Fruit fly (Drosophila melanogaster): Measurements from ENCODE around the gene CG42752.

CG42752 gene

dm6 chr2L:18702721-18703488 lies 37.0 kb downstream of the CG42752 start, which contains the start of the genes CG10376 and CG10343 (continued):
- TF ChIP-seq twi (tag; optimal IDR thresholded peaks at IDR 0.05) (peak; percentile 90), Ssrp (tag; optimal IDR thresholded peaks at IDR 0.05) (peak; percentile 95), Dll (GFP tag; IDR thresholded peaks at IDR 0.05; ENCODE audit: partially characterized antibody) (0 out of 4 replicates have a peak, but pooled peaks have one; percentile 40), bbx (GFP tag; IDR thresholded peaks at IDR 0.05; ENCODE audit: partially characterized antibody) (peak; percentile 84), CG11723 (GFP tag; optimal IDR thresholded peaks at IDR 0.05) (peak; percentile 83), CG3065 (GFP tag; optimal IDR thresholded peaks at IDR 0.05) (peak; percentile 65), CG7556 (GFP tag; optimal IDR thresholded peaks at IDR 0.05) (peak; percentile 85), pita (GFP tag; optimal IDR thresholded peaks at IDR 0.05) (no peak), Sox102F (GFP tag; optimal IDR thresholded peaks at IDR 0.05) (peak; percentile 91), CG15011 (GFP tag; optimal IDR thresholded peaks at IDR 0.05) (no peak), Trl (optimal IDR thresholded peaks at IDR 0.05) (no peak), Trl (GFP tag; optimal IDR thresholded peaks at IDR 0.05) (peak; percentile 48), so (GFP tag; IDR thresholded peaks at IDR 0.05) (peak; percentile 62; the same call in 1 of the 3 replicates), CG1792 (GFP tag; optimal IDR thresholded peaks at IDR 0.05) (peak; percentile 33), CG18262 (tag; optimal IDR thresholded peaks at IDR 0.05) (peak; percentile 93), gce (GFP tag; IDR thresholded peaks at IDR 0.05) (no peak), Deaf1 (tag; optimal IDR thresholded peaks at IDR 0.05) (peak; percentile 65), E2f2 (GFP tag; IDR thresholded peaks at IDR 0.05) (peak; percentile 45; the same call in 1 of the 2 replicates), Dbx (GFP tag; IDR thresholded peaks at IDR 0.05) (peak; percentile 90), fd96Cb (tag; optimal IDR thresholded peaks at IDR 0.05) (peak; percentile 91), scrt (GFP tag; optimal IDR thresholded peaks at IDR 0.05) (peak; percentile 89), usp (GFP tag; optimal IDR thresholded peaks at IDR 0.05) (no peak), CG17802 (tag; optimal IDR thresholded peaks at IDR 0.05) (peak; percentile 95), ci (GFP tag; IDR thresholded peaks at IDR 0.05) (0 out of 3 replicates have a peak, but pooled peaks have one; percentile 43), CG15514 (GFP tag; optimal IDR thresholded peaks at IDR 0.05) (peak; percentile 98), trem (tag; optimal IDR thresholded peaks at IDR 0.05) (peak; percentile 93), CG11504 (tag; optimal IDR thresholded peaks at IDR 0.05) (peak; percentile 91), dmrt99B (tag; optimal IDR thresholded peaks at IDR 0.05) (peak; percentile 92), tio (GFP tag; optimal IDR thresholded peaks at IDR 0.05) (peak; percentile 89), Doc3 (GFP tag; IDR thresholded peaks at IDR 0.05; ENCODE audit: partially characterized antibody) (no peak), CG8944 (GFP tag; optimal IDR thresholded peaks at IDR 0.05) (peak; percentile 49), cato (GFP tag; optimal IDR thresholded peaks at IDR 0.05; ENCODE audit: borderline replicate concordance) (peak; percentile 72), Atf3 (GFP tag; optimal IDR thresholded peaks at IDR 0.05) (peak; percentile 51), ranshi (GFP tag; IDR thresholded peaks at IDR 0.05) (peak; percentile 83; the same call in 1 of the 2 replicates), CG4820 (GFP tag; optimal IDR thresholded peaks at IDR 0.05) (peak; percentile 81), nom (GFP tag; optimal IDR thresholded peaks at IDR 0.05) (peak; percentile 58), dan (GFP tag; IDR thresholded peaks at IDR 0.05) (0 out of 2 replicates have a peak, but pooled peaks have one; percentile 19), Stat92E (GFP tag; optimal IDR thresholded peaks at IDR 0.05) (peak in 1 of 3 experiments; percentile 54), CG4328 (GFP tag; optimal IDR thresholded peaks at IDR 0.05) (peak; percentile 78), CG4360 (GFP tag; IDR thresholded peaks at IDR 0.05) (no peak), ATbp (GFP tag; optimal IDR thresholded peaks at IDR 0.05) (peak; percentile 74), CG10959 (GFP tag; IDR thresholded peaks at IDR 0.05) (peak; percentile 48; the same call in 1 of the 2 replicates), odd (GFP tag; optimal IDR thresholded peaks at IDR 0.05) (peak; percentile 59), ato (GFP tag; IDR thresholded peaks at IDR 0.05; ENCODE audit: partially characterized antibody) (peak; percentile 58), Adf1 (GFP tag; IDR thresholded peaks at IDR 0.05) (peak; percentile 66), ttk (GFP tag; IDR thresholded peaks at IDR 0.05) (peak; percentile 84), CG10979 (tag; optimal IDR thresholded peaks at IDR 0.05) (peak; percentile 88), lbe (GFP tag; optimal IDR thresholded peaks at IDR 0.05) (peak; percentile 16)

Data from whole organism, embryonic.